Worm (Caenorhabditis elegans) whole organism, L1 larva: ENCODE measurements around the gene nsph-1.1.

Experiments
- aly-2 ChIP-seq: fragments of 150-350 bp; optimal IDR thresholded peaks from 2 replicates; lab custom pipeline; 2014; ENCODE audit warnings: missing biosample characterization, missing genetic modification characterization
- ama-1 ChIP-seq: fragments of 150-350 bp; optimal IDR thresholded peaks from 2 replicates; lab custom pipeline; 2014
- egl-27 ChIP-seq, 2 experiments: fragments of 150-350 bp in 1 of 2; sonication (generic microtip); optimal IDR thresholded peaks; 3 replicates each; lab custom pipeline; 2017 to 2018; ENCODE audit warnings: missing biosample characterization in 2 of 2, missing genetic modification characterization in 2 of 2, missing genetic modification reagents in 2 of 2
- jun-1 ChIP-seq: fragments of 150-350 bp; optimal IDR thresholded peaks from 2 replicates; lab custom pipeline; 2014; ENCODE audit warnings: missing biosample characterization, missing genetic modification reagents, missing genetic modification characterization
- lin-15B ChIP-seq: fragments of 150-350 bp; sonication (generic microtip); optimal IDR thresholded peaks from 3 replicates; lab custom pipeline; 2014; ENCODE audit warnings: missing biosample characterization, missing genetic modification characterization
- lin-39 ChIP-seq: fragments of 150-350 bp; optimal IDR thresholded peaks from 2 replicates; lab custom pipeline; 2014; ENCODE audit warnings: missing biosample characterization, missing genetic modification reagents, missing genetic modification characterization
- nhr-28 ChIP-seq: fragments of 150-350 bp; optimal IDR thresholded peaks from 2 replicates; lab custom pipeline; 2014; ENCODE audit warnings: missing biosample characterization, missing genetic modification characterization
- skn-1 ChIP-seq: fragments of 150-350 bp; optimal IDR thresholded peaks from 2 replicates; lab custom pipeline; 2014; ENCODE audit warnings: missing biosample characterization, missing genetic modification characterization
- tbx-2 ChIP-seq: sonication (generic microtip); optimal IDR thresholded peaks from 2 replicates; lab custom pipeline; 2016; ENCODE audit warnings: missing genetic modification characterization, missing compliant biosample characterization
- unc-62 ChIP-seq: fragments of 150-350 bp; optimal IDR thresholded peaks from 2 replicates; lab custom pipeline; 2014; ENCODE audit warnings: missing biosample characterization, missing genetic modification reagents, missing genetic modification characterization

DNA sequence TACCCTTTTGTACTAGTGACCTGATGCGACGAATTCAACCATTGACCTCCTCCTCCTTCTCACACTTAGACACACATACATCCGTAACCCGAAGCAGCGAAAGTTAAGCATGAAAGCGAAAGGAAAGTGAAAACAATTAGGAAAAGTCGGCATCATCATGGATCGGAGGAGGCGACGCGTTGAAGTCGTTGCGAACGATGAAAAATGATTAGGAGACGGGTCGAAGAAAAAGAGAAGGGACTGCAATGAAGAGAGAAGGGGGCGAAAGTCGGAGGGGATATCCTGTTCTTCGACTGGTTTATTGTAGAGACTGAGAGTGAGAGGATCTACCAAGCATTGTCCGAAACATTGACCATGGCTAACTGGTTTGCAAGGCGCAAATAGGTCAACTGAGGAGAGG, 15.5 kb upstream of the nsph-1.1 start:
- no peak for TF ChIP-seq unc-62
- TF ChIP-seq ama-1 (lab: Kevin White, UChicago): no peak
- TF ChIP-seq egl-27 (tag; optimal IDR thresholded peaks at IDR 0.05; lab: Kevin White, UChicago): no peak
- TF ChIP-seq lin-39 (tag; lab: Kevin White, UChicago): no peak
- no peak for TF ChIP-seq skn-1 (tag; lab: Kevin White, UChicago)
- no peak for TF ChIP-seq nhr-28 (tag; lab: Kevin White, UChicago)
- no peak for TF ChIP-seq tbx-2 (tag; lab: Kevin White, UChicago)
- TF ChIP-seq jun-1 (tag; lab: Kevin White, UChicago): peak; percentile 53
- no peak for TF ChIP-seq aly-2 (tag; lab: Kevin White, UChicago)
- TF ChIP-seq lin-15B (tag; lab: Kevin White, UChicago): no peak
